Worm (Caenorhabditis elegans) whole organism, L3 larva: ENCODE data around the gene marg-1.

ENCODE experiments used
- R02D3.7 ChIP-seq: fragments of 150-350 bp; optimal IDR thresholded peaks from 2 replicates; lab custom pipeline; 2014; ENCODE audit warnings: missing biosample characterization, missing genetic modification characterization
- ZK546.5 ChIP-seq: sonication (generic microtip); optimal IDR thresholded peaks from 2 replicates; lab custom pipeline; 2017; ENCODE audit warnings: missing biosample characterization, missing genetic modification characterization
- ama-1 ChIP-seq: fragments of 150-350 bp; optimal IDR thresholded peaks from 2 replicates; lab custom pipeline; 2018
- ceh-16 ChIP-seq: sonication (generic microtip); optimal IDR thresholded peaks from 2 replicates; lab custom pipeline; 2017; ENCODE audit warnings: missing biosample characterization, missing genetic modification characterization
- ceh-82 ChIP-seq: fragments of 150-350 bp; optimal IDR thresholded peaks from 2 replicates; lab custom pipeline; 2014; ENCODE audit warnings: missing biosample characterization, missing genetic modification characterization
- ceh-9 ChIP-seq: sonication (generic microtip); optimal IDR thresholded peaks from 2 replicates; lab custom pipeline; 2018; ENCODE audit warnings: missing biosample characterization, missing genetic modification characterization
- daf-12 ChIP-seq: fragments of 150-350 bp; optimal IDR thresholded peaks from 2 replicates; lab custom pipeline; 2014; ENCODE audit warnings: missing biosample characterization, missing genetic modification reagents, missing genetic modification characterization
- egl-27 ChIP-seq: sonication (generic microtip); optimal IDR thresholded peaks from 4 replicates; lab custom pipeline; 2017; ENCODE audit warnings: missing biosample characterization, missing genetic modification reagents, missing genetic modification characterization
- egl-5 ChIP-seq: fragments of 150-350 bp; optimal IDR thresholded peaks from 2 replicates; lab custom pipeline; 2017; ENCODE audit warnings: missing biosample characterization, missing genetic modification reagents, missing genetic modification characterization, inconsistent platforms
- elt-1 ChIP-seq: fragments of 150-350 bp; optimal IDR thresholded peaks from 2 replicates; lab custom pipeline; 2014; ENCODE audit warnings: missing biosample characterization, missing genetic modification characterization
- elt-2 ChIP-seq: sonication (generic microtip); optimal IDR thresholded peaks from 2 replicates; lab custom pipeline; 2016; ENCODE audit warnings: missing genetic modification reagents, mild to moderate bottlenecking, missing genetic modification characterization, missing compliant biosample characterization
- eor-1 ChIP-seq, 2 experiments: fragments of 150-350 bp; optimal IDR thresholded peaks; 2 replicates each; lab custom pipeline; 2014 to 2018; ENCODE audit warnings: missing biosample characterization in 2 of 2, missing genetic modification characterization in 2 of 2
- fkh-2 ChIP-seq: fragments of 150-350 bp; optimal IDR thresholded peaks from 2 replicates; lab custom pipeline; 2014; ENCODE audit warnings: missing biosample characterization, missing genetic modification reagents, missing genetic modification characterization
- jun-1 ChIP-seq: fragments of 150-350 bp; optimal IDR thresholded peaks from 2 replicates; lab custom pipeline; 2014; ENCODE audit warnings: missing biosample characterization, missing genetic modification reagents, missing genetic modification characterization
- lsy-12 ChIP-seq: sonication (generic microtip); optimal IDR thresholded peaks from 2 replicates; lab custom pipeline; 2016; ENCODE audit warnings: mild to moderate bottlenecking, missing genetic modification characterization, missing compliant biosample characterization
- mdl-1 ChIP-seq: fragments of 150-350 bp; optimal IDR thresholded peaks from 2 replicates; lab custom pipeline; 2014; ENCODE audit warnings: missing biosample characterization, missing genetic modification characterization
- nfya-1 ChIP-seq: sonication (generic microtip); optimal IDR thresholded peaks from 2 replicates; lab custom pipeline; 2017; ENCODE audit warnings: missing genetic modification characterization, mild to moderate bottlenecking, missing compliant biosample characterization, antibody characterized with exemption, moderate library complexity; ENCODE audit not compliant: insufficient read depth
- nhr-12 ChIP-seq: fragments of 150-350 bp; optimal IDR thresholded peaks from 2 replicates; lab custom pipeline; 2014; ENCODE audit warnings: missing biosample characterization, missing genetic modification characterization
- nhr-23 ChIP-seq: fragments of 150-350 bp; optimal IDR thresholded peaks from 2 replicates; lab custom pipeline; 2014; ENCODE audit warnings: missing biosample characterization, missing genetic modification reagents, missing genetic modification characterization
- nhr-237 ChIP-seq: fragments of 150-350 bp; optimal IDR thresholded peaks from 2 replicates; lab custom pipeline; 2014; ENCODE audit warnings: missing biosample characterization, missing genetic modification characterization
- nhr-25 ChIP-seq: sonication (generic microtip); optimal IDR thresholded peaks from 2 replicates; lab custom pipeline; 2017; ENCODE audit warnings: missing biosample characterization, missing genetic modification characterization
- nhr-28 ChIP-seq: fragments of 150-350 bp; optimal IDR thresholded peaks from 2 replicates; lab custom pipeline; 2014; ENCODE audit warnings: missing biosample characterization, missing genetic modification characterization
- nhr-43 ChIP-seq: sonication (generic microtip); optimal IDR thresholded peaks from 2 replicates; lab custom pipeline; 2016; ENCODE audit warnings: mild to moderate bottlenecking, missing genetic modification characterization, missing compliant biosample characterization; ENCODE audit not compliant: poor library complexity, severe bottlenecking
- nhr-67 ChIP-seq: fragments of 150-350 bp; optimal IDR thresholded peaks from 2 replicates; lab custom pipeline; 2014; ENCODE audit warnings: missing biosample characterization, missing genetic modification characterization
- pha-4 ChIP-seq: fragments of 150-350 bp; optimal IDR thresholded peaks from 2 replicates; lab custom pipeline; 2014; ENCODE audit warnings: missing biosample characterization, missing genetic modification reagents, missing genetic modification characterization
- pqm-1 ChIP-seq: fragments of 150-350 bp; optimal IDR thresholded peaks from 2 replicates; lab custom pipeline; 2017; ENCODE audit warnings: missing biosample characterization, missing genetic modification characterization, inconsistent platforms
- sea-2 ChIP-seq: fragments of 150-350 bp; sonication (generic microtip); optimal IDR thresholded peaks from 4 replicates; lab custom pipeline; 2014; ENCODE audit warnings: missing biosample characterization, missing genetic modification reagents, missing genetic modification characterization
- skn-1 ChIP-seq: fragments of 150-350 bp; optimal IDR thresholded peaks from 2 replicates; lab custom pipeline; 2014; ENCODE audit warnings: missing biosample characterization, missing genetic modification characterization
- snpc-4 ChIP-seq: fragments of 150-350 bp; optimal IDR thresholded peaks from 2 replicates; lab custom pipeline; 2014; ENCODE audit warnings: missing biosample characterization, missing genetic modification characterization
- tbx-2 ChIP-seq: sonication (generic microtip); optimal IDR thresholded peaks from 2 replicates; lab custom pipeline; 2016; ENCODE audit warnings: mild to moderate bottlenecking, missing genetic modification characterization, missing compliant biosample characterization
- unc-39 ChIP-seq: sonication (generic microtip); optimal IDR thresholded peaks from 4 replicates; lab custom pipeline; 2017; ENCODE audit warnings: missing biosample characterization, missing genetic modification characterization
- unc-62 ChIP-seq: fragments of 150-350 bp; sonication (generic microtip); optimal IDR thresholded peaks from 4 replicates; lab custom pipeline; 2014; ENCODE audit warnings: missing biosample characterization, missing genetic modification reagents, missing genetic modification characterization
- zag-1 ChIP-seq: fragments of 150-350 bp; optimal IDR thresholded peaks from 2 replicates; lab custom pipeline; 2014; ENCODE audit warnings: missing biosample characterization, missing genetic modification characterization
- ztf-11 ChIP-seq: fragments of 150-350 bp; optimal IDR thresholded peaks from 2 replicates; lab custom pipeline; 2014; ENCODE audit warnings: missing biosample characterization, missing genetic modification characterization
- ztf-4 ChIP-seq: fragments of 150-350 bp; optimal IDR thresholded peaks from 2 replicates; lab custom pipeline; 2014; ENCODE audit warnings: missing biosample characterization, missing genetic modification characterization

Gene marg-1

DNA sequence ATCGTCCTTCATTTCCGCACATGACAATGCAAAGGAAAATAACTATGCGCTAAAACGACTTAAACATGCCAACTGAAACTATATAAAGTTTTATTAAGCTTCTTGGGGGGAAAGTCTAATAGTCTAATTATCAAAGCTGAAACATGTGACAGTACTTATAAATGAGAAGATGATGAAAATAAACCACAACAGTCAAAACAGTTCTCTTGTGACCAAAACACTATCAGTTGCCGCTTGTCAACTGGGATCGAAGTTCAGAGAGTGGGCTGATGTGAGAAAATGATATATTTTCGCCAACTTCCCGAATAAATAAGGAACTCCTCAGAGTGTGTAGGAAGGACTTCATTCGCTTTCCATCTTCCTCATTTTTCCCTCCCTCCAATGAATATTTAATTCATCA lies 41.1 kb upstream of the marg-1 start:
- TF ChIP-seq pha-4 (peak; percentile 14), elt-2 (peak; percentile 71), sea-2 (GFP tag; lab: Kevin White, UChicago) (no peak), pqm-1 (tag; lab: Kevin White, UChicago) (peak; percentile 45)

DNA sequence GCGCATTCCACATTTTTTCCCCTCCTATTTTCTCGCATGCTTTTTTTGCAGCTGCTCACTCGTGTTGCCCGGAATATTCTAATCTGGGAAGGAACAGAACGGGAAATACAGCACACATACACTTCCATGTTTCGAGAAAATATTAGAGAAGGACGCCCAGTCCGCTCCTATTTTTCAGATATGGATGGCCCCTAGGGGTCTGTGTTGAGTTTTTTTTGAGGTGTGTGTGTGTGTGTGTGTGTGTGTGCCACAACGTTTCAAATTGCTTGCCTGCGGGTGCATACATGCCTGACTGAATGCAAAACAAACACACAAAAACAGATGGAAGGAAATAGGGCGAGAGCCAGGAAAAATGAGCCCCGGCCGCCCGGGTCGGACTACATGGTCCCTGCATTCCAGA lies 40.7 kb upstream of the marg-1 start:
- TF ChIP-seq mdl-1 (no peak), nhr-237 (tag; lab: Kevin White, UChicago) (no peak), egl-27 (tag; lab: Kevin White, UChicago) (no peak), ztf-11 (tag; lab: Kevin White, UChicago) (no peak), skn-1 (no peak), nhr-67 (no peak), lsy-12 (tag; lab: Kevin White, UChicago) (no peak), elt-1 (tag; lab: Kevin White, UChicago) (no peak), nhr-25 (tag; lab: Kevin White, UChicago) (no peak), fkh-2 (tag; lab: Kevin White, UChicago) (no peak), ceh-82 (no peak), tbx-2 (tag; lab: Kevin White, UChicago) (no peak), nhr-28 (tag; lab: Kevin White, UChicago) (no peak)

DNA sequence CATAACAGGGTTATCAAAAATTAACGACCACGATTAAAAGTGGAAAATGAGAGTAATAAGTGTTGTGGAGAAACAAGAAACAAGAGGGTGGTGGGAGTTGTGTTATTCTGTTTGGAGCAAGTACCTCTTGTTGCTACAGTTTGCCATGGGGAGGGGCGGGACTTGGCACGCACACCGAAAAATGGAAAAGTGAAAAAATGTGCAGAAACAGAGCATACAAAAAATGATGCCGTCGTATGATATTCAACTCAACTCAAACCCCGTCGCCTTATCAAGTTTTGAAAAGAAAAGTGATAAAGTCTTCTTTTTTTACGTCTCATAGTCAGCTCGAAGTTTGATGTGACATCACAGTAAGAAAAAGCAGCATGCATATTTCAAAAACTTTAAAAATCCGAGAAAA lies 39.7 kb upstream of the marg-1 start:
- TF ChIP-seq eor-1 (tag; optimal IDR thresholded peaks at IDR 0.05; lab: Kevin White, UChicago) (no peak), ceh-16 (tag; lab: Kevin White, UChicago) (no peak), pha-4 (peak; percentile 61), egl-5 (no peak), pqm-1 (tag; lab: Kevin White, UChicago) (peak; percentile 69), elt-2 (peak; percentile 91)

DNA sequence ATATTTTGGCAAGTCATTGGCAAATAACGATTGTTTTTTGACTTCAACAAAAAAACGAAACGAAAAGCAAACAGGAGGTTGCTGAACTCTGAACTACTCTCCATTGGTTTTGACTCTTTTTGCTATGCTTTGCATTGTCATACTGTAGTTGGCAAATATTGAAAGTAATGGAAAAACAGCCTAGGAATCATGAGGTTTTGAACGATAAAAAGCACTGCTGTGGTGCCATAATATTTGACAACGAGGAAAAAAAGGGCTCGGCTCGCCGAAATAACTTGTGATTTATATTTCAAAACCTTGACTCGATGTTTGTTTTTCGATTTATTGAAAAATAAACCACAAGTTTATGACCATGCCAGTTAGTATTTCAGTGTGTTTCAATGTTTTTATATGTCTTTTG lies 38.8 kb upstream of the marg-1 start:
- TF ChIP-seq ceh-9 (tag; lab: Kevin White, UChicago) (no peak), unc-39 (tag; lab: Kevin White, UChicago) (no peak), pha-4 (peak; percentile 97)

DNA sequence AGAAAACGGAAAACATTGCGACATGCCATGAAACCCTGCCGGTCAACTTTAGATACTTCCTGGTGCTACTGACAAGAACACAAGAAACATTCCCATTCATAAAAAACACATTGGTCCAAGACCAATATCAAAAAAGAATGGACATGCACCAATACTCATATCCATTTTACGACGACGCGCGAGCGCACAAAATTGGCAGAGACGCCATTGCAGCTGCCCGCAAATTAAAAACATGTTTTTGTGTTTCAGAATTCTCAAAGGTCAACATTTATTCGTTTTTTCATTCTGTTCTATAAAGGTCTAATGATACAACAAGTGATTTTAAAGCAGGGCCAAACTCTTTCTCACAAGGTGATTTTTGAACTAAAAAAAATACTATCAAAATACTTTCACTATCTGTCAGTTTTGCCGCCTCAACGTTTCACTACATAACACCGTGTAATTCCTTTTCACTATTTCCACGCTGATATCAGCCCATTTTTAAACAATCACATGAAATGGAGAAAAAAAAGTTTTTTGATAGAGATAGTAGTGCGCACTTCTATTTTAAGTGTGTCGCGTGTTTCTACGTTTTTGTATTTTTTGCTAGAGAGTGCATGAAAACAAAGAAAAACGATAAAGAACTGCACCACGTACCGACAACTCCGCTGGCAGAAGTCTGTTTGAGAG lies 38.0 kb upstream of the marg-1 start:
- TF ChIP-seq tbx-2 (tag; lab: Kevin White, UChicago): no peak
- peak; percentile 91 for TF ChIP-seq pqm-1 (tag; lab: Kevin White, UChicago)
- no peak for TF ChIP-seq unc-39 (tag; lab: Kevin White, UChicago)
- peak; percentile 32 for TF ChIP-seq jun-1 (tag; lab: Kevin White, UChicago)
- no peak for TF ChIP-seq nhr-23 (tag; lab: Kevin White, UChicago)
- TF ChIP-seq elt-1 (tag; lab: Kevin White, UChicago): no peak
- TF ChIP-seq zag-1 (tag; lab: Kevin White, UChicago): no peak
- peak; percentile 90 for TF ChIP-seq elt-2
- TF ChIP-seq daf-12 (tag; lab: Kevin White, UChicago): no peak
- no peak for TF ChIP-seq unc-62 (GFP tag; lab: Kevin White, UChicago)
- TF ChIP-seq ceh-16 (tag; lab: Kevin White, UChicago): no peak

DNA sequence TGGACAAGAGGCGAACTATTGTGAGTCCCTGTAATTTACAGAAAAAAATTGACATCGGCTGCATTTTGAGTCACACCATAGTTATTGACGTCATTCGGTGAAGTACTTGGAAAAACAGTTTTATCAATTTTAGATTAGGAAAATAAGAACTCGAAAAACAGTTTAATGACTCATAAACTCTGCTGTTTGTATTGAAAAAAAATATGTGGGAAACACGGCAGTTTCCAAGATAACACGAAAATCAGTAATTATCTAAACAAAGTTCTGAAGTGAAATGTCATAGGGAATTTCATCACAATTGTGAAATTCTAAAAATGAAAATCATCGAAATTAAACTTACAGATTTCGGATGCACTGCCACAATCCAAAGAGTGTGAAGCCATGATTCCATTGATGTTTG lies 33.9 kb upstream of the marg-1 start:
- TF ChIP-seq lsy-12 (tag; lab: Kevin White, UChicago) (no peak), nfya-1 (tag; lab: Kevin White, UChicago) (no peak), nhr-12 (no peak), snpc-4 (tag; lab: Kevin White, UChicago) (no peak), ama-1 (lab: Kevin White, UChicago) (no peak), ztf-4 (tag; lab: Kevin White, UChicago) (no peak), nhr-28 (tag; lab: Kevin White, UChicago) (no peak), ZK546.5 (tag; lab: Kevin White, UChicago) (no peak), pha-4 (peak; percentile 8), pqm-1 (tag; lab: Kevin White, UChicago) (peak; percentile 21), R02D3.7 (no peak), zag-1 (tag; lab: Kevin White, UChicago) (no peak), elt-2 (peak; percentile 51), nhr-43 (tag; lab: Kevin White, UChicago) (no peak)
- TF ChIP-seq, all 47 proteins: peak for 3
